Worm (Caenorhabditis elegans) whole organism, young adult: ENCODE measurements around the gene nhr-97.

Source experiments
- D2030.7 ChIP-seq: fragments of 200-800 bp; sonication (Bioruptor generic); IDR thresholded peaks from 2 replicates; pipeline ENCODE4 v1.3.6; 2022; ENCODE audit warnings: missing genetic modification reagents, missing genetic modification characterization, missing compliant biosample characterization
- F39B2.1 ChIP-seq: fragments of 200-800 bp; sonication (Bioruptor generic); IDR thresholded peaks from 2 replicates; pipeline ENCODE4 v1.3.6; 2022; ENCODE audit warnings: missing genetic modification reagents, missing genetic modification characterization, missing compliant biosample characterization
- F57A8.1 ChIP-seq: fragments of 200-800 bp; sonication (Bioruptor generic); optimal IDR thresholded peaks from 2 replicates; lab custom pipeline; 2018; ENCODE audit warnings: mild to moderate bottlenecking, missing genetic modification characterization, moderate library complexity, missing compliant biosample characterization
- Y53G8AR.9 ChIP-seq: fragments of 200-800 bp; sonication (Bioruptor generic); conservative IDR thresholded peaks from 2 replicates; pipeline ENCODE4 v1.3.6; 2022; ENCODE audit warnings: missing genetic modification reagents, missing genetic modification characterization, missing compliant biosample characterization
- Y56A3A.18 ChIP-seq: fragments of 200-800 bp; sonication (Bioruptor generic); IDR thresholded peaks from 2 replicates; pipeline ENCODE4 v1.3.6; 2022; ENCODE audit warnings: missing genetic modification reagents, missing genetic modification characterization, missing compliant biosample characterization
- ama-1 ChIP-seq, 3 experiments: fragments of 150-350 bp in 1 of 3; sonication (generic microtip) in 2 of 3; optimal IDR thresholded peaks; 2 replicates each; lab custom pipeline; 2014 to 2018; ENCODE audit warnings: missing biosample characterization in 2 of 3, missing genetic modification characterization in 2 of 3, missing genetic modification reagents in 2 of 3
- aptf-2 ChIP-seq: fragments of 200-800 bp; sonication (Bioruptor generic); conservative IDR thresholded peaks from 2 replicates; pipeline ENCODE4 v1.3.6; 2022; ENCODE audit warnings: missing genetic modification reagents, missing genetic modification characterization, missing compliant biosample characterization
- bed-2 ChIP-seq: fragments of 200-800 bp; sonication (Bioruptor generic); IDR thresholded peaks from 2 replicates; pipeline ENCODE4 v1.3.6; 2022; ENCODE audit warnings: missing genetic modification reagents, missing genetic modification characterization, missing compliant biosample characterization
- ceh-100 ChIP-seq: fragments of 200-800 bp; sonication (Bioruptor generic); IDR thresholded peaks from 2 replicates; pipeline ENCODE4 v1.3.6; 2022; ENCODE audit warnings: missing genetic modification reagents, missing genetic modification characterization, missing compliant biosample characterization
- die-1 ChIP-seq: sonication (generic microtip); optimal IDR thresholded peaks from 2 replicates; lab custom pipeline; 2016; ENCODE audit warnings: missing genotype, mild to moderate bottlenecking, missing genetic modification characterization, missing compliant biosample characterization
- egrh-3 ChIP-seq: fragments of 200-800 bp; sonication (Bioruptor generic); IDR thresholded peaks from 2 replicates; pipeline ENCODE4 v1.3.6; 2022; ENCODE audit warnings: missing genetic modification reagents, missing genetic modification characterization, missing compliant biosample characterization
- ets-4 ChIP-seq: fragments of 200-800 bp; sonication (Bioruptor generic); optimal IDR thresholded peaks from 2 replicates; lab custom pipeline; 2018; ENCODE audit warnings: mild to moderate bottlenecking, missing genetic modification characterization, missing compliant biosample characterization
- fkh-3 ChIP-seq: sonication (generic microtip); optimal IDR thresholded peaks from 2 replicates; lab custom pipeline; 2016; ENCODE audit warnings: mild to moderate bottlenecking, missing genetic modification characterization, missing compliant biosample characterization
- hlh-12 ChIP-seq: sonication (generic microtip); optimal IDR thresholded peaks from 2 replicates; lab custom pipeline; 2016; ENCODE audit warnings: missing genetic modification characterization, missing compliant biosample characterization
- hlh-26 ChIP-seq: fragments of 200-800 bp; sonication (Bioruptor generic); conservative IDR thresholded peaks from 2 replicates; pipeline ENCODE4 v1.3.6; 2022; ENCODE audit warnings: missing genetic modification reagents, missing genetic modification characterization, missing compliant biosample characterization
- hmg-20 ChIP-seq: fragments of 200-800 bp; sonication (Bioruptor generic); IDR thresholded peaks from 2 replicates; pipeline ENCODE4 v1.3.6; 2022; ENCODE audit warnings: missing genetic modification reagents, missing genetic modification characterization, missing compliant biosample characterization
- hsf-1 ChIP-seq: fragments of 200-800 bp; sonication (Bioruptor generic); IDR thresholded peaks from 2 replicates; pipeline ENCODE4 v1.3.6; 2022; ENCODE audit warnings: missing genetic modification reagents, missing genetic modification characterization, missing compliant biosample characterization
- lir-1 ChIP-seq: fragments of 200-800 bp; sonication (Bioruptor generic); conservative IDR thresholded peaks from 2 replicates; pipeline ENCODE4 v1.3.6; 2022; ENCODE audit warnings: missing genetic modification reagents, missing genetic modification characterization, missing compliant biosample characterization
- lsl-1 ChIP-seq: fragments of 200-800 bp; sonication (Bioruptor generic); optimal IDR thresholded peaks from 2 replicates; lab custom pipeline; 2018; ENCODE audit warnings: mild to moderate bottlenecking, missing genetic modification characterization, moderate library complexity, missing compliant biosample characterization
- lsy-27 ChIP-seq: sonication (generic microtip); optimal IDR thresholded peaks from 2 replicates; lab custom pipeline; 2017; ENCODE audit warnings: missing genetic modification characterization, mild to moderate bottlenecking, missing compliant biosample characterization, antibody characterized with exemption, missing genotype, borderline replicate concordance; ENCODE audit not compliant: insufficient read depth
- mel-28 ChIP-seq: sonication (generic microtip); optimal IDR thresholded peaks from 2 replicates; lab custom pipeline; 2016; ENCODE audit warnings: borderline replicate concordance, mild to moderate bottlenecking, missing genetic modification characterization, missing compliant biosample characterization
- mxl-1 ChIP-seq: sonication (generic microtip); optimal IDR thresholded peaks from 2 replicates; lab custom pipeline; 2016; ENCODE audit warnings: missing genetic modification characterization, missing compliant biosample characterization
- nfya-1 ChIP-seq: sonication (generic microtip); optimal IDR thresholded peaks from 2 replicates; lab custom pipeline; 2017; ENCODE audit warnings: antibody characterized with exemption, missing compliant biosample characterization, missing genetic modification characterization, borderline replicate concordance; ENCODE audit not compliant: insufficient read depth
- nfya-2 ChIP-seq: fragments of 200-800 bp; sonication (Bioruptor generic); IDR thresholded peaks from 2 replicates; pipeline ENCODE4 v1.3.6; 2022; ENCODE audit warnings: missing genetic modification reagents, missing genetic modification characterization, missing compliant biosample characterization
- nhr-80 ChIP-seq: sonication (generic microtip); optimal IDR thresholded peaks from 2 replicates; lab custom pipeline; 2016; ENCODE audit warnings: missing genetic modification characterization, missing compliant biosample characterization
- pha-4 ChIP-seq: fragments of 150-350 bp; sonication (generic microtip); optimal IDR thresholded peaks from 2 replicates; lab custom pipeline; 2014; ENCODE audit warnings: missing biosample characterization, missing genetic modification reagents, missing genetic modification characterization
- rpc-1 ChIP-seq, 2 experiments: fragments of 150-350 bp in 1 of 2; sonication (generic microtip) in 1 of 2; optimal IDR thresholded peaks; 2 replicates each; lab custom pipeline; 2014 to 2018; ENCODE audit warnings: missing biosample characterization in 1 of 2, missing genetic modification characterization in 1 of 2, missing genetic modification reagents in 1 of 2, missing genotype in 1 of 2
- tbp1 ChIP-seq: fragments of 200-800 bp; sonication (Bioruptor generic); optimal IDR thresholded peaks from 2 replicates; lab custom pipeline; 2018; ENCODE audit warnings: mild to moderate bottlenecking, missing genetic modification characterization, missing compliant biosample characterization
- tbx-9 ChIP-seq: sonication (generic microtip); optimal IDR thresholded peaks from 2 replicates; lab custom pipeline; 2016; ENCODE audit warnings: borderline replicate concordance, missing genetic modification characterization, inconsistent platforms, missing compliant biosample characterization
- unc-130 ChIP-seq: sonication (generic microtip); optimal IDR thresholded peaks from 2 replicates; lab custom pipeline; 2016; ENCODE audit warnings: missing genetic modification reagents, missing genetic modification characterization, missing compliant biosample characterization
- zim-3 ChIP-seq: sonication (generic microtip); optimal IDR thresholded peaks from 2 replicates; lab custom pipeline; 2017; ENCODE audit warnings: mild to moderate bottlenecking, missing genetic modification characterization, moderate library complexity, missing compliant biosample characterization
- ztf-18 ChIP-seq: sonication (generic microtip); optimal IDR thresholded peaks from 2 replicates; lab custom pipeline; 2016; ENCODE audit warnings: missing genotype, mild to moderate bottlenecking, missing genetic modification characterization, missing compliant biosample characterization
- ztf-28 ChIP-seq: fragments of 200-800 bp; sonication (Bioruptor generic); IDR thresholded peaks from 2 replicates; pipeline ENCODE4 v1.3.6; 2022; ENCODE audit warnings: missing genetic modification reagents, missing genetic modification characterization, missing compliant biosample characterization
- ztf-6 ChIP-seq: fragments of 200-800 bp; sonication (Bioruptor generic); IDR thresholded peaks from 2 replicates; pipeline ENCODE4 v1.3.6; 2022; ENCODE audit warnings: missing genetic modification reagents, missing genetic modification characterization, missing compliant biosample characterization

Gene nhr-97

ce11 chrIV:9778016-9778415 lies 20.6 kb downstream of the nhr-97 start, which contains the start of gene T13F2.6 (continued):
- TF ChIP-seq nfya-2 (GFP tag; lab: Robert Waterston, UW) (no peak), tbp1 (GFP tag; lab: Kevin White, UChicago) (peak; percentile 71), rpc-1 (optimal IDR thresholded peaks at IDR 0.05; lab: Kevin White, UChicago) (no peak), rpc-1 (tag; optimal IDR thresholded peaks at IDR 0.05; lab: Kevin White, UChicago) (no peak), hlh-26 (GFP tag; lab: Robert Waterston, UW) (no peak), ceh-100 (peak; percentile 56), hlh-12 (tag; lab: Kevin White, UChicago) (no peak), pha-4 (tag; lab: Kevin White, UChicago) (no peak), nfya-1 (tag; lab: Kevin White, UChicago) (no peak), hsf-1 (peak; percentile 76), mxl-1 (tag; lab: Kevin White, UChicago) (no peak), ets-4 (GFP tag; lab: Kevin White, UChicago) (no peak), ama-1 (optimal IDR thresholded peaks at IDR 0.05; lab: Kevin White, UChicago) (no peak), ama-1 (GFP tag; optimal IDR thresholded peaks at IDR 0.05; lab: Kevin White, UChicago) (no peak)
- TF ChIP-seq, all 124 proteins: peak for 38

- no peak for TF ChIP-seq F39B2.1 (GFP tag; lab: Robert Waterston, UW)
These were observed 27.2 kb downstream of the nhr-97 start, which contains the start of gene sre-4 for ce11 chrIV:9784689-9785088. Gene sre-4, minus strand, starts transcription at chrIV:9784789.

- TF ChIP-seq egrh-3 (GFP tag; lab: Robert Waterston, UW) = no peak
- no peak for TF ChIP-seq Y53G8AR.9
- no peak for TF ChIP-seq lsl-1 (GFP tag; lab: Kevin White, UChicago)
- no peak for TF ChIP-seq ztf-28 (GFP tag; lab: Robert Waterston, UW)
- TF ChIP-seq lsy-27 (tag; lab: Kevin White, UChicago) = no peak
- TF ChIP-seq Y56A3A.18 (GFP tag; lab: Robert Waterston, UW) = no peak
- TF ChIP-seq F57A8.1 (GFP tag; lab: Kevin White, UChicago) = no peak
- TF ChIP-seq tbx-9 (tag; lab: Kevin White, UChicago) = no peak
- no peak for TF ChIP-seq bed-2 (GFP tag; lab: Robert Waterston, UW)
These were observed 32.1 kb downstream of the nhr-97 start, which contains the start of gene T13F2.4 for ce11 chrIV:9789496-9789895. Gene T13F2.4, plus strand, starts transcription at chrIV:9789796.

- TF ChIP-seq nhr-80 (tag; lab: Kevin White, UChicago) (no peak), ztf-18 (tag; lab: Kevin White, UChicago) (no peak), egrh-3 (GFP tag; lab: Robert Waterston, UW) (no peak)
These were observed 33.3 kb downstream of the nhr-97 start for ce11 chrIV:9790708-9791107.

- TF ChIP-seq aptf-2 (GFP tag; lab: Robert Waterston, UW) (no peak), rpc-1 (optimal IDR thresholded peaks at IDR 0.05; lab: Kevin White, UChicago) (no peak), rpc-1 (tag; optimal IDR thresholded peaks at IDR 0.05; lab: Kevin White, UChicago) (no peak), ztf-6 (no peak), Y53G8AR.9 (no peak), fkh-3 (tag; lab: Kevin White, UChicago) (no peak), mel-28 (no peak), lir-1 (no peak), D2030.7 (no peak), zim-3 (no peak), hmg-20 (GFP tag; lab: Robert Waterston, UW) (no peak), die-1 (tag; lab: Kevin White, UChicago) (no peak), unc-130 (no peak)
These were observed 37.8 kb downstream of the nhr-97 start for ce11 chrIV:9795250-9795649.
